Fruit fly (Drosophila melanogaster): ENCODE data around the gene mRpL44.
A peak's percentile ranks its signal among the peaks of the same experiment; 100 is the strongest.

Gene mRpL44

dm6 chr3R:5464481-5464880 lies 6.0 kb downstream of the mRpL44 start, which contains the start of gene PEK (continued):
- peak; percentile 76 for TF ChIP-seq Nf-YC (tag; optimal IDR thresholded peaks at IDR 0.05)

dm6 chr3R:5463199-5463949 lies 7.1 kb downstream of the mRpL44 start:
- no peak for TF ChIP-seq CG4820 (GFP tag; optimal IDR thresholded peaks at IDR 0.05)
- TF ChIP-seq CG7357 (GFP tag; IDR thresholded peaks at IDR 0.05), result no peak
- TF ChIP-seq CG3726 (GFP tag; IDR thresholded peaks at IDR 0.05), result no peak
- no peak for TF ChIP-seq Hr51 (GFP tag; optimal IDR thresholded peaks at IDR 0.05)
- TF ChIP-seq CG13624 (GFP tag; optimal IDR thresholded peaks at IDR 0.05), result no peak
- peak; percentile 29; the same call in 1 of the 4 replicates for TF ChIP-seq Dll (GFP tag; IDR thresholded peaks at IDR 0.05; ENCODE audit: partially characterized antibody)
- TF ChIP-seq Eip74EF (GFP tag; optimal IDR thresholded peaks at IDR 0.05), result no peak
- no peak for TF ChIP-seq Dip2 (GFP tag; IDR thresholded peaks at IDR 0.05)
- no peak for TF ChIP-seq cas (GFP tag; IDR thresholded peaks at IDR 0.05)
- no peak for TF ChIP-seq nau (GFP tag; optimal IDR thresholded peaks at IDR 0.05)
- TF ChIP-seq H15 (GFP tag; IDR thresholded peaks at IDR 0.05), result no peak
- TF ChIP-seq z (GFP tag; IDR thresholded peaks at IDR 0.05), result no peak
- peak; percentile 66; the same call in 2 of the 3 replicates for TF ChIP-seq CG6791 (GFP tag; IDR thresholded peaks at IDR 0.05; ENCODE audit: partially characterized antibody)
- no peak for TF ChIP-seq fd64A (GFP tag; optimal IDR thresholded peaks at IDR 0.05)
- no peak for TF ChIP-seq run (tag; optimal IDR thresholded peaks at IDR 0.05)
- no peak for TF ChIP-seq CG9727 (GFP tag; optimal IDR thresholded peaks at IDR 0.05)
- no peak for TF ChIP-seq Chrac-16 (GFP tag; optimal IDR thresholded peaks at IDR 0.05)
- no peak for TF ChIP-seq Deaf1 (tag; optimal IDR thresholded peaks at IDR 0.05)
- TF ChIP-seq tx (GFP tag; optimal IDR thresholded peaks at IDR 0.05), result no peak
- TF ChIP-seq dan (GFP tag; IDR thresholded peaks at IDR 0.05), result no peak
- TF ChIP-seq CG11696 (GFP tag; IDR thresholded peaks at IDR 0.05), result no peak
- no peak for TF ChIP-seq CG11398 (GFP tag; optimal IDR thresholded peaks at IDR 0.05)
- no peak for TF ChIP-seq CG1647 (GFP tag; optimal IDR thresholded peaks at IDR 0.05)
- TF ChIP-seq Stat92E (GFP tag; optimal IDR thresholded peaks at IDR 0.05), result peak in 1 of 3 experiments; percentile 30
- TF ChIP-seq scrt (GFP tag; optimal IDR thresholded peaks at IDR 0.05), result peak; percentile 98
- no peak for TF ChIP-seq lmd (GFP tag; IDR thresholded peaks at IDR 0.05)
- no peak for TF ChIP-seq jumu (GFP tag; optimal IDR thresholded peaks at IDR 0.05)
- TF ChIP-seq CTCF (GFP tag; optimal IDR thresholded peaks at IDR 0.05), result no peak
- no peak for TF ChIP-seq D19B (GFP tag; optimal IDR thresholded peaks at IDR 0.05)
- TF ChIP-seq CHES-1-like (GFP tag; optimal IDR thresholded peaks at IDR 0.05), result peak; percentile 3
- TF ChIP-seq CG14667 (GFP tag; IDR thresholded peaks at IDR 0.05), result no peak
- TF ChIP-seq h (optimal IDR thresholded peaks at IDR 0.05), result no peak
- no peak for TF ChIP-seq lov (optimal IDR thresholded peaks at IDR 0.05)
- TF ChIP-seq lov (GFP tag; IDR thresholded peaks at IDR 0.05), result no peak
- TF ChIP-seq CG7987 (GFP tag; optimal IDR thresholded peaks at IDR 0.05), result no peak
- no peak for TF ChIP-seq CG3065 (GFP tag; optimal IDR thresholded peaks at IDR 0.05)
- no peak for TF ChIP-seq CG17912 (GFP tag; optimal IDR thresholded peaks at IDR 0.05)
- TF ChIP-seq HmgZ (tag; optimal IDR thresholded peaks at IDR 0.05), result peak; percentile 59
- no peak for TF ChIP-seq Lim3 (GFP tag; IDR thresholded peaks at IDR 0.05)
- no peak for TF ChIP-seq HLH54F (GFP tag; optimal IDR thresholded peaks at IDR 0.05)
- TF ChIP-seq CG15514 (GFP tag; optimal IDR thresholded peaks at IDR 0.05), result peak; percentile 63
- no peak for TF ChIP-seq CG32767 (GFP tag; IDR thresholded peaks at IDR 0.05)
- no peak for TF ChIP-seq br (optimal IDR thresholded peaks at IDR 0.05)
- no peak for TF ChIP-seq NC2α (GFP tag; optimal IDR thresholded peaks at IDR 0.05)
- no peak for TF ChIP-seq sisA (GFP tag; IDR thresholded peaks at IDR 0.05)
- no peak for TF ChIP-seq CG32772 (GFP tag; IDR thresholded peaks at IDR 0.05)
- TF ChIP-seq Side (GFP tag; optimal IDR thresholded peaks at IDR 0.05), result no peak
- peak; percentile 86 for TF ChIP-seq gfzf (GFP tag; optimal IDR thresholded peaks at IDR 0.05)
- no peak for TF ChIP-seq bab2 (GFP tag; optimal IDR thresholded peaks at IDR 0.05)

All from whole organism, embryonic.